Worm (Caenorhabditis elegans) whole organism, L4 larva: Measurements from ENCODE around the gene nas-39.

Experiments used
- F10B5.3 ChIP-seq: sonication (generic microtip); optimal IDR thresholded peaks from 2 replicates; lab custom pipeline; 2016; ENCODE audit warnings: mild to moderate bottlenecking, missing genetic modification characterization, missing compliant biosample characterization
- F26F4.8 ChIP-seq: fragments of 200-800 bp; sonication (Bioruptor generic); conservative IDR thresholded peaks from 2 replicates; pipeline ENCODE4 v1.3.6; 2022; ENCODE audit warnings: missing genetic modification characterization, missing compliant biosample characterization
- F37D6.2 ChIP-seq: sonication (generic microtip); optimal IDR thresholded peaks from 2 replicates; lab custom pipeline; 2016; ENCODE audit warnings: mild to moderate bottlenecking, missing genetic modification characterization, missing compliant biosample characterization
- F44E2.7 ChIP-seq: fragments of 200-800 bp; sonication (Bioruptor generic); IDR thresholded peaks from 2 replicates; pipeline ENCODE4 v2.1.2; 2022; ENCODE audit warnings: missing genetic modification characterization, missing compliant biosample characterization
- R02D3.7 ChIP-seq: fragments of 150-350 bp; sonication (generic microtip); optimal IDR thresholded peaks from 3 replicates; lab custom pipeline; 2014; ENCODE audit warnings: missing biosample characterization, missing genetic modification characterization
- T20F7.1 ChIP-seq: fragments of 200-800 bp; sonication (Bioruptor generic); optimal IDR thresholded peaks from 2 replicates; lab custom pipeline; 2018; ENCODE audit warnings: mild to moderate bottlenecking, missing genetic modification characterization, missing compliant biosample characterization
- Y5F2A.4 ChIP-seq: fragments of 200-800 bp; sonication (Bioruptor generic); optimal IDR thresholded peaks from 2 replicates; lab custom pipeline; 2018; ENCODE audit warnings: mild to moderate bottlenecking, missing genetic modification characterization, missing compliant biosample characterization
- aha-1 ChIP-seq: fragments of 150-350 bp; peaks from one replicate; lab custom pipeline; 2014; ENCODE audit warnings: missing biosample characterization, missing genetic modification characterization
- aly-2 ChIP-seq: sonication (generic microtip); optimal IDR thresholded peaks from 2 replicates; lab custom pipeline; 2018; ENCODE audit warnings: missing biosample characterization, missing genetic modification characterization
- ama-1 ChIP-seq: fragments of 150-350 bp; optimal IDR thresholded peaks from 2 replicates; lab custom pipeline; 2014; ENCODE audit warnings: inconsistent platforms, mixed read lengths
- ceh-20 ChIP-seq: fragments of 200-800 bp; sonication (Bioruptor generic); IDR thresholded peaks from 2 replicates; pipeline ENCODE4 v1.3.6; 2022; ENCODE audit warnings: missing genetic modification reagents, missing genetic modification characterization, missing compliant biosample characterization
- ceh-32 ChIP-seq: sonication (generic microtip); optimal IDR thresholded peaks from 2 replicates; lab custom pipeline; 2016; ENCODE audit warnings: mild to moderate bottlenecking, missing genetic modification characterization, missing compliant biosample characterization; ENCODE audit not compliant: poor library complexity
- ceh-44 ChIP-seq: fragments of 200-800 bp; sonication (Bioruptor generic); IDR thresholded peaks from 2 replicates; pipeline ENCODE4 v1.3.6; 2022; ENCODE audit warnings: missing genetic modification reagents, missing genetic modification characterization, missing compliant biosample characterization
- ces-1 ChIP-seq: fragments of 150-350 bp; sonication (generic microtip); optimal IDR thresholded peaks from 4 replicates; lab custom pipeline; 2014; ENCODE audit warnings: missing biosample characterization, missing genetic modification reagents, missing genetic modification characterization
- cey-2 ChIP-seq: sonication (generic microtip); optimal IDR thresholded peaks from 3 replicates; lab custom pipeline; 2017; ENCODE audit warnings: missing genetic modification characterization, mild to moderate bottlenecking, missing compliant biosample characterization, antibody characterized with exemption, borderline replicate concordance; ENCODE audit not compliant: insufficient read depth
- daf-16 ChIP-seq, 3 experiments: sonication (generic microtip); optimal IDR thresholded peaks; 2 replicates each; lab custom pipeline; 2016 to 2017; ENCODE audit warnings: missing genetic modification characterization in 3 of 3, missing genetic modification reagents in 3 of 3, mild to moderate bottlenecking in 2 of 3, missing compliant biosample characterization in 2 of 3, missing biosample characterization in 1 of 3, moderate library complexity in 1 of 3
- daf-8 ChIP-seq: fragments of 200-800 bp; sonication (Bioruptor generic); IDR thresholded peaks from 2 replicates; pipeline ENCODE4 v1.3.6; 2022; ENCODE audit warnings: missing genetic modification characterization, missing compliant biosample characterization
- dmd-8 ChIP-seq: fragments of 200-800 bp; sonication (Bioruptor generic); IDR thresholded peaks from 2 replicates; pipeline ENCODE4 v1.3.6; 2022; ENCODE audit warnings: missing genetic modification characterization, missing compliant biosample characterization
- dpl-1 ChIP-seq: fragments of 150-350 bp; optimal IDR thresholded peaks from 2 replicates; lab custom pipeline; 2014; ENCODE audit warnings: missing biosample characterization, missing genetic modification reagents, missing genetic modification characterization
- dve-1 ChIP-seq: sonication (generic microtip); optimal IDR thresholded peaks from 2 replicates; lab custom pipeline; 2017; ENCODE audit warnings: antibody characterized with exemption, mild to moderate bottlenecking, missing genetic modification characterization, missing compliant biosample characterization; ENCODE audit not compliant: insufficient read depth
- egl-27 ChIP-seq: sonication (generic microtip); optimal IDR thresholded peaks from 3 replicates; lab custom pipeline; 2017; ENCODE audit warnings: missing biosample characterization, missing genetic modification reagents, missing genetic modification characterization
- egl-43 ChIP-seq: fragments of 200-800 bp; sonication (Bioruptor generic); IDR thresholded peaks from 2 replicates; pipeline ENCODE4 v1.3.6; 2022; ENCODE audit warnings: missing genetic modification reagents, missing genetic modification characterization, missing compliant biosample characterization
- fkh-10 ChIP-seq: fragments of 150-350 bp; optimal IDR thresholded peaks from 2 replicates; lab custom pipeline; 2014; ENCODE audit warnings: missing biosample characterization, missing genetic modification reagents, missing genetic modification characterization
- fos-1 ChIP-seq: fragments of 150-350 bp; optimal IDR thresholded peaks from 2 replicates; lab custom pipeline; 2014; ENCODE audit warnings: missing biosample characterization, missing genetic modification characterization
- gei-8 ChIP-seq: fragments of 200-800 bp; sonication (Bioruptor generic); optimal IDR thresholded peaks from 2 replicates; lab custom pipeline; 2018; ENCODE audit warnings: mild to moderate bottlenecking, missing genetic modification characterization, missing compliant biosample characterization
- hif-1 ChIP-seq, 2 experiments: sonication (generic microtip); optimal IDR thresholded peaks; 2 replicates each; lab custom pipeline; 2016 to 2017; ENCODE audit warnings: missing compliant biosample characterization in 2 of 2, missing genetic modification characterization in 2 of 2, missing genetic modification reagents in 2 of 2, missing genotype in 2 of 2, mild to moderate bottlenecking in 1 of 2
- hlh-11 ChIP-seq: fragments of 200-800 bp; sonication (Bioruptor generic); optimal IDR thresholded peaks from 2 replicates; lab custom pipeline; 2018; ENCODE audit warnings: mild to moderate bottlenecking, missing genetic modification characterization, missing compliant biosample characterization
- lin-1 ChIP-seq: fragments of 200-800 bp; sonication (Bioruptor generic); IDR thresholded peaks from 2 replicates; pipeline ENCODE4 v1.3.6; 2022; ENCODE audit warnings: missing genetic modification reagents, missing genetic modification characterization, missing compliant biosample characterization
- lir-3 ChIP-seq: sonication (generic microtip); optimal IDR thresholded peaks from 2 replicates; lab custom pipeline; 2016; ENCODE audit warnings: mild to moderate bottlenecking, missing genetic modification characterization, missing compliant biosample characterization
- lsy-2 ChIP-seq, 2 experiments: fragments of 150-350 bp in 1 of 2; sonication (generic microtip) in 1 of 2; optimal IDR thresholded peaks; 2 replicates each; lab custom pipeline; 2014 to 2017; ENCODE audit warnings: missing biosample characterization in 2 of 2, missing genetic modification characterization in 2 of 2
- madf-9 ChIP-seq: fragments of 200-800 bp; sonication (Bioruptor generic); conservative IDR thresholded peaks from 2 replicates; pipeline ENCODE4 v1.3.6; 2022; ENCODE audit warnings: missing genetic modification reagents, missing genetic modification characterization, missing compliant biosample characterization
- mdl-1 ChIP-seq, 2 experiments: fragments of 150-350 bp in 1 of 2; sonication (generic microtip) in 1 of 2; optimal IDR thresholded peaks; 2 replicates each; lab custom pipeline; 2014 to 2017; ENCODE audit warnings: missing biosample characterization in 2 of 2, missing genetic modification characterization in 2 of 2
- mes-2 ChIP-seq: sonication (generic microtip); optimal IDR thresholded peaks from 2 replicates; lab custom pipeline; 2016; ENCODE audit warnings: missing genotype, mild to moderate bottlenecking, missing genetic modification characterization, missing compliant biosample characterization; ENCODE audit not compliant: poor library complexity, severe bottlenecking
- mxl-2 ChIP-seq: fragments of 200-800 bp; sonication (Bioruptor generic); conservative IDR thresholded peaks from 2 replicates; pipeline ENCODE4 v1.3.6; 2022; ENCODE audit warnings: missing genetic modification reagents, missing genetic modification characterization, missing compliant biosample characterization
- nhr-10 ChIP-seq: fragments of 150-350 bp; optimal IDR thresholded peaks from 2 replicates; lab custom pipeline; 2014; ENCODE audit warnings: missing biosample characterization, missing genetic modification characterization
- nhr-102 ChIP-seq: sonication (generic microtip); optimal IDR thresholded peaks from 2 replicates; lab custom pipeline; 2016; ENCODE audit warnings: mild to moderate bottlenecking, missing genetic modification characterization, moderate library complexity, missing compliant biosample characterization
- nhr-11 ChIP-seq: fragments of 150-350 bp; optimal IDR thresholded peaks from 2 replicates; lab custom pipeline; 2014; ENCODE audit warnings: missing biosample characterization, missing genetic modification characterization
- nhr-111 ChIP-seq: fragments of 200-800 bp; sonication (Bioruptor generic); optimal IDR thresholded peaks from 2 replicates; lab custom pipeline; 2018; ENCODE audit warnings: mild to moderate bottlenecking, missing genetic modification characterization, missing compliant biosample characterization
- nhr-237 ChIP-seq: sonication (generic microtip); optimal IDR thresholded peaks from 2 replicates; lab custom pipeline; 2017; ENCODE audit warnings: missing biosample characterization, missing genetic modification characterization
- nhr-28 ChIP-seq: fragments of 150-350 bp; optimal IDR thresholded peaks from 2 replicates; lab custom pipeline; 2014; ENCODE audit warnings: missing biosample characterization, missing genetic modification characterization
- nhr-42 ChIP-seq: fragments of 200-800 bp; sonication (Bioruptor generic); IDR thresholded peaks from 2 replicates; pipeline ENCODE4 v1.3.6; 2022; ENCODE audit warnings: missing genetic modification characterization, missing compliant biosample characterization
- nhr-6 ChIP-seq: fragments of 150-350 bp; optimal IDR thresholded peaks from 2 replicates; lab custom pipeline; 2014; ENCODE audit warnings: missing biosample characterization, missing genetic modification characterization
- nhr-77 ChIP-seq: fragments of 150-350 bp; optimal IDR thresholded peaks from 2 replicates; lab custom pipeline; 2014; ENCODE audit warnings: missing biosample characterization, missing genetic modification characterization
- pqm-1 ChIP-seq: sonication (generic microtip); optimal IDR thresholded peaks from 2 replicates; lab custom pipeline; 2017; ENCODE audit warnings: missing biosample characterization, missing genetic modification characterization
- saeg-2 ChIP-seq: fragments of 200-800 bp; sonication (Bioruptor generic); IDR thresholded peaks from 2 replicates; pipeline ENCODE4 v1.3.6; 2022; ENCODE audit warnings: missing genetic modification reagents, missing genetic modification characterization, missing compliant biosample characterization
- skn-1 ChIP-seq: fragments of 150-350 bp; optimal IDR thresholded peaks from 2 replicates; lab custom pipeline; 2014; ENCODE audit warnings: missing biosample characterization, missing genetic modification characterization
- snpc-1.2 ChIP-seq: fragments of 200-800 bp; sonication (Bioruptor generic); IDR thresholded peaks from 2 replicates; pipeline ENCODE4 v1.3.6; 2022; ENCODE audit warnings: missing genetic modification reagents, missing genetic modification characterization, missing compliant biosample characterization
- spr-1 ChIP-seq: sonication (generic microtip); optimal IDR thresholded peaks from 2 replicates; lab custom pipeline; 2016; ENCODE audit warnings: mild to moderate bottlenecking, missing genetic modification characterization, missing compliant biosample characterization
- tag-97 ChIP-seq: fragments of 200-800 bp; sonication (Bioruptor generic); IDR thresholded peaks from 2 replicates; pipeline ENCODE4 v1.3.6; 2022; ENCODE audit warnings: missing genetic modification characterization, missing compliant biosample characterization
- zag-1 ChIP-seq: fragments of 150-350 bp; optimal IDR thresholded peaks from 2 replicates; lab custom pipeline; 2014; ENCODE audit warnings: missing biosample characterization, missing genetic modification characterization
- zfp-3 ChIP-seq: fragments of 200-800 bp; sonication (Bioruptor generic); conservative IDR thresholded peaks from 2 replicates; pipeline ENCODE4 v1.3.6; 2022; ENCODE audit warnings: missing genetic modification reagents, missing genetic modification characterization, missing compliant biosample characterization
- ztf-11 ChIP-seq: fragments of 150-350 bp; optimal IDR thresholded peaks from 2 replicates; lab custom pipeline; 2014; ENCODE audit warnings: missing biosample characterization, missing genetic modification characterization

nas-39 gene

ce11 chrX:16502997-16503396 is 46.3 kb downstream of the nas-39 start (continued):
- TF ChIP-seq Y5F2A.4 (peak; percentile 11), mxl-2 (GFP tag; lab: Robert Waterston, UW) (no peak), dve-1 (tag; lab: Kevin White, UChicago) (peak; percentile 56), skn-1 (tag; lab: Kevin White, UChicago) (no peak), nhr-111 (GFP tag; lab: Kevin White, UChicago) (no peak), zfp-3 (GFP tag; lab: Robert Waterston, UW) (no peak), fkh-10 (GFP tag; lab: Kevin White, UChicago) (no peak), tag-97 (GFP tag; lab: Robert Waterston, UW) (no peak), F44E2.7 (GFP tag; lab: Robert Waterston, UW) (no peak), F37D6.2 (no peak), nhr-42 (GFP tag; lab: Robert Waterston, UW) (no peak), ceh-44 (GFP tag; lab: Robert Waterston, UW) (no peak), ztf-11 (no peak), egl-43 (GFP tag; lab: Robert Waterston, UW) (no peak), ama-1 (lab: Kevin White, UChicago) (no peak), saeg-2 (GFP tag; lab: Robert Waterston, UW) (no peak), ces-1 (GFP tag; lab: Kevin White, UChicago) (no peak), madf-9 (GFP tag; lab: Robert Waterston, UW) (0 out of 2 replicates have a peak, but pooled peaks have one; percentile 9), hlh-11 (tag; lab: Kevin White, UChicago) (no peak), dpl-1 (no peak), F26F4.8 (GFP tag; lab: Robert Waterston, UW) (no peak), nhr-11 (no peak), aly-2 (tag; lab: Kevin White, UChicago) (no peak), F10B5.3 (no peak), daf-8 (GFP tag; lab: Robert Waterston, UW) (no peak), lir-3 (tag; lab: Kevin White, UChicago) (no peak), mes-2 (tag; lab: Kevin White, UChicago) (no peak), zag-1 (tag; lab: Kevin White, UChicago) (no peak), nhr-77 (tag; lab: Kevin White, UChicago) (peak; percentile 3), aha-1 (peak; percentile 81), nhr-102 (no peak), egl-27 (tag; lab: Kevin White, UChicago) (no peak), ceh-20 (GFP tag; lab: Robert Waterston, UW) (0 out of 2 replicates have a peak, but pooled peaks have one; percentile 21), lin-1 (GFP tag; lab: Robert Waterston, UW) (0 out of 2 replicates have a peak, but pooled peaks have one; percentile 17), pqm-1 (tag; lab: Kevin White, UChicago) (no peak), spr-1 (tag; lab: Kevin White, UChicago) (no peak), nhr-10 (tag; lab: Kevin White, UChicago) (no peak), gei-8 (GFP tag; lab: Kevin White, UChicago) (no peak), R02D3.7 (tag; lab: Kevin White, UChicago) (no peak), ceh-32 (tag; lab: Kevin White, UChicago) (no peak), nhr-6 (no peak), nhr-28 (tag; lab: Kevin White, UChicago) (no peak), T20F7.1 (GFP tag; lab: Kevin White, UChicago) (peak; percentile 37), dmd-8 (GFP tag; lab: Robert Waterston, UW) (no peak), mdl-1 (tag; optimal IDR thresholded peaks at IDR 0.05; lab: Kevin White, UChicago) (no peak), nhr-237 (tag; lab: Kevin White, UChicago) (no peak), lsy-2 (tag; optimal IDR thresholded peaks at IDR 0.05; lab: Kevin White, UChicago) (no peak), daf-16 (GFP tag; optimal IDR thresholded peaks at IDR 0.05; lab: Kevin White, UChicago) (peak in 1 of 2 experiments; percentile 50), daf-16 (tag; optimal IDR thresholded peaks at IDR 0.05; lab: Kevin White, UChicago) (peak; percentile 31), fos-1 (tag; lab: Kevin White, UChicago) (no peak), hif-1 (tag; optimal IDR thresholded peaks at IDR 0.05; lab: Kevin White, UChicago) (no peak), cey-2 (tag; lab: Kevin White, UChicago) (no peak), snpc-1.2 (GFP tag; lab: Robert Waterston, UW) (0 out of 2 replicates have a peak, but pooled peaks have one; percentile 41)
